Fruit fly (Drosophila melanogaster) whole organism, embryonic: ENCODE results near the gene NPF.
A peak's percentile ranks its signal among the peaks of the same experiment; 100 is the strongest.

Source experiments
- Ada2b ChIP-seq: fragments of 200-800 bp; sonication (Bioruptor generic); IDR thresholded peaks from 2 replicates; pipeline ENCODE4 v1.3.6; 2022; ENCODE audit warnings: missing biosample characterization, missing genetic modification characterization
- B-H1 ChIP-seq: fragments of 200-800 bp; sonication (Bioruptor generic); IDR thresholded peaks from 3 replicates; pipeline ENCODE4 v1.3.6; 2022; ENCODE audit warnings: missing biosample characterization, missing genetic modification characterization
- BEAF-32 ChIP-seq: fragments of 200-800 bp; sonication (Bioruptor generic); optimal IDR thresholded peaks from 3 replicates; lab custom pipeline; 2017; ENCODE audit warnings: missing biosample characterization, missing genetic modification characterization, mild to moderate bottlenecking, moderate library complexity, missing genetic modification reagents
- CG10209 ChIP-seq: fragments of 200-800 bp; sonication (Bioruptor generic); optimal IDR thresholded peaks from 3 replicates; lab custom pipeline; 2017; ENCODE audit warnings: missing biosample characterization, mild to moderate bottlenecking, missing genetic modification characterization, missing genetic modification reagents
- CG1024 ChIP-seq: fragments of 200-800 bp; sonication (Bioruptor generic); IDR thresholded peaks from 2 replicates; pipeline ENCODE4 v1.3.6; 2022; ENCODE audit warnings: missing biosample characterization, missing genetic modification characterization
- CG1233 ChIP-seq: fragments of 200-800 bp; sonication (Bioruptor generic); optimal IDR thresholded peaks from 4 replicates; lab custom pipeline; 2018; ENCODE audit warnings: missing biosample characterization, mild to moderate bottlenecking, missing genetic modification characterization
- CG12391 ChIP-seq: fragments of 200-800 bp; sonication (Bioruptor generic); optimal IDR thresholded peaks from 3 replicates; lab custom pipeline; 2018; ENCODE audit warnings: missing biosample characterization, mild to moderate bottlenecking, missing genetic modification characterization, moderate library complexity
- CG12659 ChIP-seq: fragments of 200-800 bp; sonication (Bioruptor generic); optimal IDR thresholded peaks from 3 replicates; lab custom pipeline; 2017; ENCODE audit warnings: mild to moderate bottlenecking, missing biosample characterization, missing genetic modification reagents, missing genetic modification characterization
- CG13287 ChIP-seq: fragments of 200-800 bp; sonication (Bioruptor generic); IDR thresholded peaks from 2 replicates; pipeline ENCODE4 v1.3.6; 2022; ENCODE audit warnings: missing biosample characterization, missing genetic modification characterization; ENCODE audit not compliant: partially characterized antibody
- CG1603 ChIP-seq: fragments of 200-800 bp; sonication (Bioruptor generic); optimal IDR thresholded peaks from 2 replicates; lab custom pipeline; 2019; ENCODE audit warnings: missing biosample characterization, mild to moderate bottlenecking, missing genetic modification characterization, moderate library complexity
- CG18011 ChIP-seq: fragments of 200-800 bp; sonication (Bioruptor generic); optimal IDR thresholded peaks from 2 replicates; lab custom pipeline; 2017; ENCODE audit warnings: missing biosample characterization, missing genetic modification characterization, mild to moderate bottlenecking, moderate library complexity, missing genotype
- CG2116 ChIP-seq: fragments of 200-800 bp; sonication (Bioruptor generic); optimal IDR thresholded peaks from 3 replicates; lab custom pipeline; 2018; ENCODE audit warnings: missing biosample characterization, mild to moderate bottlenecking, missing genetic modification characterization
- CG2712 ChIP-seq: fragments of 200-800 bp; optimal IDR thresholded peaks from 3 replicates; lab custom pipeline; 2019; ENCODE audit warnings: missing biosample characterization, mild to moderate bottlenecking, missing genetic modification characterization, moderate library complexity
- CG32772 ChIP-seq: fragments of 200-800 bp; sonication (Bioruptor generic); IDR thresholded peaks from 2 replicates; pipeline ENCODE4 v1.3.6; 2022; ENCODE audit warnings: missing biosample characterization, missing genetic modification characterization
- CG3407 ChIP-seq: fragments of 200-800 bp; sonication (Bioruptor generic); optimal IDR thresholded peaks from 2 replicates; lab custom pipeline; 2018; ENCODE audit warnings: missing biosample characterization, mild to moderate bottlenecking, missing genetic modification characterization
- CG34224 ChIP-seq: fragments of 200-800 bp; sonication (Bioruptor generic); IDR thresholded peaks from 3 replicates; pipeline ENCODE4 v1.3.6; 2022; ENCODE audit warnings: missing biosample characterization, missing genetic modification characterization; ENCODE audit not compliant: partially characterized antibody
- CG3838 ChIP-seq: fragments of 200-800 bp; sonication (Bioruptor generic); optimal IDR thresholded peaks from 3 replicates; lab custom pipeline; 2016; ENCODE audit warnings: missing biosample characterization, missing genetic modification characterization
- CG42726 ChIP-seq: fragments of 200-800 bp; sonication (Bioruptor generic); IDR thresholded peaks from 2 replicates; pipeline ENCODE4 v1.3.6; 2022; ENCODE audit warnings: missing biosample characterization, missing genetic modification characterization; ENCODE audit not compliant: partially characterized antibody
- CG5180 ChIP-seq: fragments of 200-800 bp; sonication (Bioruptor generic); optimal IDR thresholded peaks from 3 replicates; lab custom pipeline; 2017; ENCODE audit warnings: missing biosample characterization, missing genetic modification characterization, mild to moderate bottlenecking, moderate library complexity, missing genetic modification reagents
- CG7963 ChIP-seq: fragments of 200-800 bp; sonication (Bioruptor generic); IDR thresholded peaks from 3 replicates; pipeline ENCODE4 v1.3.6; 2022; ENCODE audit warnings: missing biosample characterization, missing genetic modification characterization; ENCODE audit not compliant: partially characterized antibody
- CG9437 ChIP-seq: fragments of 200-800 bp; sonication (Bioruptor generic); optimal IDR thresholded peaks from 2 replicates; lab custom pipeline; 2018; ENCODE audit warnings: missing biosample characterization, mild to moderate bottlenecking, missing genetic modification characterization
- CG9797 ChIP-seq: fragments of 200-800 bp; sonication (Bioruptor generic); optimal IDR thresholded peaks from 3 replicates; lab custom pipeline; 2018; ENCODE audit warnings: missing biosample characterization, mild to moderate bottlenecking, missing genetic modification characterization
- Dfd ChIP-seq, 2 experiments: fragments of >200 bp; optimal IDR thresholded peaks; 2 replicates each; lab custom pipeline; 2017; ENCODE audit warnings: missing biosample characterization in 2 of 2, missing genetic modification characterization in 2 of 2
- Ets97D ChIP-seq: fragments of 200-800 bp; sonication (Bioruptor generic); optimal IDR thresholded peaks from 3 replicates; lab custom pipeline; 2016; ENCODE audit warnings: missing biosample characterization, missing genetic modification characterization
- HLH4C ChIP-seq: fragments of 200-800 bp; sonication (Bioruptor generic); IDR thresholded peaks from 3 replicates; pipeline ENCODE4 v1.3.6; 2022; ENCODE audit warnings: missing biosample characterization, missing genetic modification characterization; ENCODE audit not compliant: partially characterized antibody
- HLH54F ChIP-seq: fragments of 200-800 bp; sonication (Bioruptor generic); optimal IDR thresholded peaks from 3 replicates; lab custom pipeline; 2016; ENCODE audit warnings: missing biosample characterization, missing genetic modification characterization
- HmgZ ChIP-seq: fragments of 200-800 bp; sonication (Bioruptor generic); optimal IDR thresholded peaks from 2 replicates; lab custom pipeline; 2018; ENCODE audit warnings: missing biosample characterization, mild to moderate bottlenecking, missing genetic modification characterization
- Lhr ChIP-seq: fragments of 200-800 bp; sonication (Bioruptor generic); optimal IDR thresholded peaks from 3 replicates; lab custom pipeline; 2017; ENCODE audit warnings: mild to moderate bottlenecking, missing biosample characterization, missing genetic modification reagents, missing genetic modification characterization
- MBD-R2 ChIP-seq: fragments of 200-800 bp; sonication (Bioruptor generic); IDR thresholded peaks from 2 replicates; pipeline ENCODE4 v1.3.6; 2022; ENCODE audit warnings: missing biosample characterization, missing genetic modification characterization
- MESR4 ChIP-seq: fragments of 200-800 bp; sonication (Bioruptor generic); optimal IDR thresholded peaks from 2 replicates; lab custom pipeline; 2018; ENCODE audit warnings: missing biosample characterization, mild to moderate bottlenecking, missing genetic modification characterization, moderate library complexity
- NFAT ChIP-seq: fragments of 200-800 bp; sonication (Bioruptor generic); IDR thresholded peaks from 2 replicates; pipeline ENCODE4 v1.3.6; 2022; ENCODE audit warnings: missing biosample characterization, missing genetic modification characterization
- Oli ChIP-seq: fragments of 200-800 bp; sonication (Bioruptor generic); optimal IDR thresholded peaks from 2 replicates; lab custom pipeline; 2018; ENCODE audit warnings: missing biosample characterization, mild to moderate bottlenecking, missing genetic modification characterization, moderate library complexity
- Scr ChIP-seq: fragments of 200-800 bp; sonication (Bioruptor generic); IDR thresholded peaks from 2 replicates; pipeline ENCODE4 v1.3.6; 2022; ENCODE audit warnings: missing biosample characterization, missing genetic modification characterization; ENCODE audit not compliant: partially characterized antibody
- Tbp ChIP-seq: fragments of >200 bp; optimal IDR thresholded peaks from 2 replicates; lab custom pipeline; 2018; ENCODE audit warnings: missing biosample characterization, missing genetic modification characterization
- amos ChIP-seq: fragments of 200-800 bp; sonication (Bioruptor generic); IDR thresholded peaks from 2 replicates; pipeline ENCODE4 v1.3.6; 2022; ENCODE audit warnings: missing biosample characterization, missing genetic modification characterization; ENCODE audit not compliant: partially characterized antibody
- bbx ChIP-seq: fragments of 200-800 bp; sonication (Bioruptor generic); IDR thresholded peaks from 2 replicates; pipeline ENCODE4 v1.3.6; 2022; ENCODE audit warnings: missing biosample characterization, missing genetic modification characterization; ENCODE audit not compliant: partially characterized antibody
- fd3F ChIP-seq: fragments of 200-800 bp; sonication (Bioruptor generic); optimal IDR thresholded peaks from 2 replicates; lab custom pipeline; 2018; ENCODE audit warnings: missing biosample characterization, mild to moderate bottlenecking, missing genetic modification characterization, moderate library complexity
- inv ChIP-seq: fragments of 200-800 bp; sonication (Bioruptor generic); IDR thresholded peaks from 2 replicates; pipeline ENCODE4 v1.3.6; 2022; ENCODE audit warnings: missing biosample characterization, missing genetic modification characterization; ENCODE audit not compliant: partially characterized antibody
- onecut ChIP-seq: fragments of 200-800 bp; sonication (Bioruptor generic); IDR thresholded peaks from 2 replicates; pipeline ENCODE4 v1.3.6; 2022; ENCODE audit warnings: missing biosample characterization, missing genetic modification characterization
- phol ChIP-seq: fragments of 200-800 bp; sonication (Bioruptor generic); optimal IDR thresholded peaks from 3 replicates; lab custom pipeline; 2018; ENCODE audit warnings: missing biosample characterization, mild to moderate bottlenecking, missing genetic modification characterization, moderate library complexity
- pzg ChIP-seq: fragments of 200-800 bp; sonication (Bioruptor generic); optimal IDR thresholded peaks from 3 replicates; lab custom pipeline; 2018; ENCODE audit warnings: missing biosample characterization, mild to moderate bottlenecking, missing genetic modification characterization, moderate library complexity
- tna ChIP-seq: fragments of 200-800 bp; sonication (Bioruptor generic); IDR thresholded peaks from 2 replicates; pipeline ENCODE4 v1.3.6; 2022; ENCODE audit warnings: missing biosample characterization, missing genetic modification characterization; ENCODE audit not compliant: partially characterized antibody
- unc-4 ChIP-seq: fragments of 200-800 bp; sonication (Bioruptor generic); IDR thresholded peaks from 2 replicates; pipeline ENCODE4 v1.3.6; 2022; ENCODE audit warnings: missing biosample characterization, missing genetic modification characterization; ENCODE audit not compliant: partially characterized antibody
- vfl ChIP-seq: fragments of 200-800 bp; sonication (Bioruptor generic); optimal IDR thresholded peaks from 2 replicates; lab custom pipeline; 2016; ENCODE audit warnings: missing biosample characterization, missing genetic modification characterization
- vnd ChIP-seq: fragments of 200-800 bp; sonication (Bioruptor generic); IDR thresholded peaks from 3 replicates; pipeline ENCODE4 v1.3.6; 2022; ENCODE audit warnings: missing biosample characterization, missing genetic modification characterization; ENCODE audit not compliant: partially characterized antibody
- vvl ChIP-seq: fragments of 200-800 bp; sonication (Bioruptor generic); IDR thresholded peaks from 2 replicates; pipeline ENCODE4 v1.3.6; 2022; ENCODE audit warnings: missing biosample characterization, missing genetic modification characterization
- zen2 ChIP-seq: fragments of 200-800 bp; sonication (Bioruptor generic); IDR thresholded peaks from 3 replicates; pipeline ENCODE4 v1.3.6; 2022; ENCODE audit warnings: missing biosample characterization, missing genetic modification characterization; ENCODE audit not compliant: partially characterized antibody

The NPF gene

dm6 chr3R:16640005-16640408 is 31.0 kb downstream of the NPF start, which contains the start of gene nonA-l (continued):
- TF ChIP-seq Dfd (GFP tag; optimal IDR thresholded peaks at IDR 0.05; lab: Kevin White, UChicago) (no peak), bbx (GFP tag; lab: Robert Waterston, UW) (peak; percentile 90), CG2116 (peak; percentile 94), CG13287 (GFP tag; lab: Robert Waterston, UW) (peak; percentile 90), CG34224 (GFP tag; lab: Robert Waterston, UW) (peak; percentile 74), CG2712 (peak; percentile 39), HLH4C (GFP tag; lab: Robert Waterston, UW) (peak; percentile 87), vfl (GFP tag; lab: Kevin White, UChicago) (no peak), CG7963 (GFP tag; lab: Robert Waterston, UW) (peak; percentile 73), onecut (GFP tag; lab: Robert Waterston, UW) (peak; percentile 85), Lhr (GFP tag; lab: Kevin White, UChicago) (peak; percentile 38), CG32772 (GFP tag; lab: Robert Waterston, UW) (no peak), CG5180 (GFP tag; lab: Kevin White, UChicago) (no peak), inv (peak; percentile 80), CG12391 (tag; lab: Kevin White, UChicago) (peak; percentile 18), vnd (GFP tag; lab: Robert Waterston, UW) (peak; percentile 86), HLH54F (GFP tag; lab: Kevin White, UChicago) (no peak), Ada2b (no peak)

- TF ChIP-seq CG10209 (no peak), CG3407 (GFP tag; lab: Kevin White, UChicago) (no peak), Oli (tag; lab: Kevin White, UChicago) (no peak), phol (tag; lab: Kevin White, UChicago) (peak; percentile 52), amos (GFP tag; lab: Robert Waterston, UW) (peak; percentile 39; the same call in 1 of the 2 replicates), tna (peak; percentile 50), MBD-R2 (peak; percentile 91), Ets97D (GFP tag; lab: Kevin White, UChicago) (peak; percentile 76), CG1603 (tag; lab: Kevin White, UChicago) (peak; percentile 57), CG9797 (GFP tag; lab: Kevin White, UChicago) (peak; percentile 86), pzg (GFP tag; lab: Kevin White, UChicago) (peak; percentile 84), CG12659 (GFP tag; lab: Kevin White, UChicago) (peak; percentile 32), bbx (GFP tag; lab: Robert Waterston, UW) (peak; percentile 67), CG9437 (GFP tag; lab: Kevin White, UChicago) (no peak), BEAF-32 (GFP tag; lab: Kevin White, UChicago) (peak; percentile 51), vvl (0 out of 2 replicates have a peak, but pooled peaks have one; percentile 11), unc-4 (GFP tag; lab: Robert Waterston, UW) (peak; percentile 34; the same call in 1 of the 2 replicates), B-H1 (GFP tag; lab: Robert Waterston, UW) (no peak), MESR4 (GFP tag; lab: Kevin White, UChicago) (peak; percentile 72), CG1024 (no peak), fd3F (GFP tag; lab: Kevin White, UChicago) (no peak), CG42726 (GFP tag; lab: Robert Waterston, UW) (peak; percentile 52; the same call in 1 of the 2 replicates), Tbp (GFP tag; lab: Kevin White, UChicago) (no peak), NFAT (GFP tag; lab: Robert Waterston, UW) (no peak), CG18011 (no peak), Scr (GFP tag; lab: Robert Waterston, UW) (peak; percentile 56), zen2 (GFP tag; lab: Robert Waterston, UW) (peak; percentile 47; the same call in 1 of the 3 replicates), onecut (GFP tag; lab: Robert Waterston, UW) (peak; percentile 97), CG3838 (GFP tag; lab: Kevin White, UChicago) (no peak), CG1233 (GFP tag; lab: Kevin White, UChicago) (no peak), HmgZ (tag; lab: Kevin White, UChicago) (peak; percentile 7)
Measured at dm6 chr3R:16643591-16643990, 34.6 kb downstream of the NPF start, which contains the start of gene Arl6IP1. Gene Arl6IP1, plus strand, starts transcription at chr3R:16643605.
